Comparison of ENCODE assay signal across 4 fruit fly cellular contexts in genomic region chr3L:1746338-1747199, dm6.
A peak's percentile ranks its signal among the peaks of the same experiment; 100 is the strongest.
TF ChIP-seq lines count a peak whose summit lies in the region.

TSS of gene CG13921 (plus strand) at chr3L:1746907.

TF ChIP-seq in whole organism, adult, 20 proteins besides CTCF, POLR2A, EP300 and RAD21 (continued from another document):
- peak; percentile 69 for TF ChIP-seq toe (GFP tag; optimal IDR thresholded peaks at IDR 0.05; lab: Kevin White, UChicago)
- peak; percentile 67 for TF ChIP-seq CG33017 (tag; optimal IDR thresholded peaks at IDR 0.05; lab: Kevin White, UChicago)

TF ChIP-seq in whole organism, embryonic, 481 proteins besides CTCF, POLR2A, EP300 and RAD21 (continued from another document and continues in another):
- TF ChIP-seq da (GFP tag; optimal IDR thresholded peaks at IDR 0.05; lab: Kevin White, UChicago) (peak; percentile 97), luna (GFP tag; optimal IDR thresholded peaks at IDR 0.05; lab: Kevin White, UChicago) (peak; percentile 98), CG10543 (GFP tag; optimal IDR thresholded peaks at IDR 0.05; lab: Kevin White, UChicago) (peak; percentile 91), schlank (tag; optimal IDR thresholded peaks at IDR 0.05; lab: Kevin White, UChicago) (peak; percentile 95), chn (GFP tag; optimal IDR thresholded peaks at IDR 0.05; lab: Kevin White, UChicago) (peak; percentile 100), Ada2b (GFP tag; IDR thresholded peaks at IDR 0.05; lab: Robert Waterston, UW) (peak; percentile 99), CG17802 (tag; optimal IDR thresholded peaks at IDR 0.05; lab: Kevin White, UChicago) (peak; percentile 93), CG30020 (tag; optimal IDR thresholded peaks at IDR 0.05; lab: Kevin White, UChicago) (peak; percentile 87), CG12299 (tag; optimal IDR thresholded peaks at IDR 0.05; lab: Kevin White, UChicago) (peak; percentile 96), exex (tag; optimal IDR thresholded peaks at IDR 0.05; lab: Kevin White, UChicago) (peak; percentile 82), Drgx (GFP tag; IDR thresholded peaks at IDR 0.05; lab: Robert Waterston, UW) (peak; percentile 100), grau (tag; optimal IDR thresholded peaks at IDR 0.05; lab: Kevin White, UChicago) (peak; percentile 97), CG11723 (GFP tag; optimal IDR thresholded peaks at IDR 0.05; lab: Kevin White, UChicago) (peak; percentile 96), Elba2 (GFP tag; optimal IDR thresholded peaks at IDR 0.05; lab: Kevin White, UChicago) (peak; percentile 99), ind (GFP tag; optimal IDR thresholded peaks at IDR 0.05; lab: Kevin White, UChicago) (peak; percentile 99), slou (GFP tag; optimal IDR thresholded peaks at IDR 0.05; lab: Kevin White, UChicago) (peak; percentile 98), sens (GFP tag; lab: Kevin White, UChicago) (peak; percentile 100), HHEX (GFP tag; optimal IDR thresholded peaks at IDR 0.05; lab: Kevin White, UChicago) (peak; percentile 99), CG11398 (GFP tag; optimal IDR thresholded peaks at IDR 0.05; lab: Kevin White, UChicago) (peak; percentile 98), Poxn (GFP tag; IDR thresholded peaks at IDR 0.05; lab: Robert Waterston, UW) (peak; percentile 94), kay (GFP tag; optimal IDR thresholded peaks at IDR 0.05; lab: Kevin White, UChicago) (no peak), hbn (GFP tag; IDR thresholded peaks at IDR 0.05; lab: Robert Waterston, UW; ENCODE audit: partially characterized antibody) (no peak), CG9609 (GFP tag; optimal IDR thresholded peaks at IDR 0.05; lab: Kevin White, UChicago) (peak; percentile 99), Sox102F (GFP tag; optimal IDR thresholded peaks at IDR 0.05; lab: Kevin White, UChicago) (peak; percentile 98), CG7963 (GFP tag; IDR thresholded peaks at IDR 0.05; lab: Robert Waterston, UW; ENCODE audit: partially characterized antibody) (no peak), tx (GFP tag; optimal IDR thresholded peaks at IDR 0.05; lab: Kevin White, UChicago) (peak; percentile 98), Atf3 (GFP tag; optimal IDR thresholded peaks at IDR 0.05; lab: Kevin White, UChicago) (peak; percentile 98), CG3163 (GFP tag; optimal IDR thresholded peaks at IDR 0.05; lab: Kevin White, UChicago) (peak; percentile 93), CG10267 (tag; optimal IDR thresholded peaks at IDR 0.05; lab: Kevin White, UChicago) (peak; percentile 99), CG12071 (GFP tag; optimal IDR thresholded peaks at IDR 0.05; lab: Kevin White, UChicago) (peak; percentile 99), Oaz (GFP tag; IDR thresholded peaks at IDR 0.05; lab: Robert Waterston, UW) (peak; percentile 97), CG13894 (tag; optimal IDR thresholded peaks at IDR 0.05; lab: Kevin White, UChicago) (peak; percentile 92), Max (GFP tag; optimal IDR thresholded peaks at IDR 0.05; lab: Kevin White, UChicago) (peak; percentile 99), pros (GFP tag; optimal IDR thresholded peaks at IDR 0.05; lab: Kevin White, UChicago) (peak; percentile 46), CG6683 (GFP tag; optimal IDR thresholded peaks at IDR 0.05; lab: Kevin White, UChicago) (peak; percentile 94), CG11093 (GFP tag; IDR thresholded peaks at IDR 0.05; lab: Robert Waterston, UW) (peak; percentile 97), CG17829 (tag; optimal IDR thresholded peaks at IDR 0.05; lab: Kevin White, UChicago) (peak; percentile 100), Lhr (GFP tag; optimal IDR thresholded peaks at IDR 0.05; lab: Kevin White, UChicago) (peak; percentile 98), ftz-f1 (GFP tag; optimal IDR thresholded peaks at IDR 0.05; lab: Kevin White, UChicago) (no peak), D19B (GFP tag; optimal IDR thresholded peaks at IDR 0.05; lab: Kevin White, UChicago) (peak; percentile 93), CG9876 (GFP tag; optimal IDR thresholded peaks at IDR 0.05; lab: Kevin White, UChicago) (peak; percentile 97), gsb (GFP tag; IDR thresholded peaks at IDR 0.05; lab: Robert Waterston, UW) (peak; percentile 94), ERR (GFP tag; optimal IDR thresholded peaks at IDR 0.05; lab: Kevin White, UChicago) (peak; percentile 97)

TF ChIP-seq in whole organism, prepupa, 60 proteins besides CTCF, POLR2A, EP300 and RAD21 (continued from another document):
- peak; percentile 98 to 99 for TF ChIP-seq salr (GFP tag; optimal IDR thresholded peaks at IDR 0.05; lab: Kevin White, UChicago)
- peak; percentile 100 for TF ChIP-seq Gug (GFP tag; IDR thresholded peaks at IDR 0.05; lab: Robert Waterston, UW)
- peak; percentile 99 for TF ChIP-seq achi (GFP tag; optimal IDR thresholded peaks at IDR 0.05; lab: Kevin White, UChicago)
- TF ChIP-seq CG11902 (GFP tag; optimal IDR thresholded peaks at IDR 0.05; lab: Kevin White, UChicago) = peak; percentile 99
- peak; percentile 97 for TF ChIP-seq Blimp-1 (GFP tag; optimal IDR thresholded peaks at IDR 0.05; lab: Kevin White, UChicago)
- peak; percentile 99 for TF ChIP-seq CG34406 (GFP tag; optimal IDR thresholded peaks at IDR 0.05; lab: Kevin White, UChicago)
- peak; percentile 99 for TF ChIP-seq CG9139 (GFP tag; optimal IDR thresholded peaks at IDR 0.05; lab: Kevin White, UChicago)
- peak; percentile 100 for TF ChIP-seq esn (GFP tag; optimal IDR thresholded peaks at IDR 0.05; lab: Kevin White, UChicago)
- peak; percentile 100 for TF ChIP-seq topi (GFP tag; optimal IDR thresholded peaks at IDR 0.05; lab: Kevin White, UChicago)
- TF ChIP-seq vri (GFP tag; optimal IDR thresholded peaks at IDR 0.05; lab: Kevin White, UChicago) = peak; percentile 99
- peak; percentile 99 for TF ChIP-seq net (GFP tag; optimal IDR thresholded peaks at IDR 0.05; lab: Kevin White, UChicago)
- TF ChIP-seq Eip78C (GFP tag; lab: Kevin White, UChicago) = peak; percentile 100
- peak; percentile 99 for TF ChIP-seq dac (GFP tag; optimal IDR thresholded peaks at IDR 0.05; lab: Kevin White, UChicago)
- TF ChIP-seq CG3919 (GFP tag; optimal IDR thresholded peaks at IDR 0.05; lab: Kevin White, UChicago) = peak; percentile 100
- TF ChIP-seq ss (GFP tag; optimal IDR thresholded peaks at IDR 0.05; lab: Kevin White, UChicago) = peak; percentile 99
- TF ChIP-seq CG8119 (GFP tag; IDR thresholded peaks at IDR 0.05; lab: Robert Waterston, UW) = peak; percentile 100
- TF ChIP-seq Sox15 (GFP tag; optimal IDR thresholded peaks at IDR 0.05; lab: Kevin White, UChicago) = peak; percentile 99
- TF ChIP-seq CG10669 (GFP tag; optimal IDR thresholded peaks at IDR 0.05; lab: Kevin White, UChicago) = peak; percentile 100
- peak; percentile 100 for TF ChIP-seq Eip75B (GFP tag; optimal IDR thresholded peaks at IDR 0.05; lab: Kevin White, UChicago)
- peak; percentile 100 for TF ChIP-seq acj6 (GFP tag; optimal IDR thresholded peaks at IDR 0.05; lab: Kevin White, UChicago)
- peak; percentile 100 for TF ChIP-seq cyc (GFP tag; optimal IDR thresholded peaks at IDR 0.05; lab: Kevin White, UChicago)
- TF ChIP-seq Met (GFP tag; optimal IDR thresholded peaks at IDR 0.05; lab: Kevin White, UChicago) = peak; percentile 99
- peak; percentile 90 for TF ChIP-seq Hr38 (GFP tag; optimal IDR thresholded peaks at IDR 0.05; lab: Kevin White, UChicago)
- peak; percentile 100 for TF ChIP-seq CG1621 (tag; optimal IDR thresholded peaks at IDR 0.05; lab: Kevin White, UChicago)
- peak; percentile 100 for TF ChIP-seq CG7368 (GFP tag; optimal IDR thresholded peaks at IDR 0.05; lab: Kevin White, UChicago)
- peak; percentile 99 for TF ChIP-seq Ets21C (GFP tag; optimal IDR thresholded peaks at IDR 0.05; lab: Kevin White, UChicago)
- peak; percentile 100 for TF ChIP-seq lz (GFP tag; optimal IDR thresholded peaks at IDR 0.05; lab: Kevin White, UChicago)
- TF ChIP-seq Sox102F (GFP tag; optimal IDR thresholded peaks at IDR 0.05; lab: Kevin White, UChicago) = peak; percentile 99
- TF ChIP-seq CG6792 (GFP tag; optimal IDR thresholded peaks at IDR 0.05; lab: Kevin White, UChicago) = peak; percentile 100
- TF ChIP-seq fd85E (GFP tag; optimal IDR thresholded peaks at IDR 0.05; lab: Kevin White, UChicago) = peak; percentile 98
- peak; percentile 99 for TF ChIP-seq Lpt (GFP tag; optimal IDR thresholded peaks at IDR 0.05; lab: Kevin White, UChicago)
- peak; percentile 99 for TF ChIP-seq CG8319 (GFP tag; optimal IDR thresholded peaks at IDR 0.05; lab: Kevin White, UChicago)
- peak; percentile 99 for TF ChIP-seq Eip93F (GFP tag; optimal IDR thresholded peaks at IDR 0.05; lab: Kevin White, UChicago)
- peak; percentile 99 for TF ChIP-seq CG4318 (GFP tag; optimal IDR thresholded peaks at IDR 0.05; lab: Kevin White, UChicago)
- TF ChIP-seq CG6808 (GFP tag; optimal IDR thresholded peaks at IDR 0.05; lab: Kevin White, UChicago) = peak; percentile 99
- peak; percentile 100 for TF ChIP-seq svp (GFP tag; lab: Kevin White, UChicago)
- TF ChIP-seq fd59A (GFP tag; optimal IDR thresholded peaks at IDR 0.05; lab: Kevin White, UChicago) = peak; percentile 100
- peak; percentile 99 for TF ChIP-seq Smox (GFP tag; optimal IDR thresholded peaks at IDR 0.05; lab: Kevin White, UChicago)
- peak; percentile 100 for TF ChIP-seq CG10631 (GFP tag; optimal IDR thresholded peaks at IDR 0.05; lab: Kevin White, UChicago)
- TF ChIP-seq dsx (GFP tag; optimal IDR thresholded peaks at IDR 0.05; lab: Kevin White, UChicago; ENCODE audit: poor library complexity, severe bottlenecking) = peak; percentile 99
- peak; percentile 100 for TF ChIP-seq eg (GFP tag; IDR thresholded peaks at IDR 0.05; lab: Robert Waterston, UW)
TF ChIP-seq in whole organism, prepupa: peak in this region for 60.

TF ChIP-seq in whole organism, wandering third instar larva, 38 proteins besides CTCF, POLR2A, EP300 and RAD21 (continued from another document):
- TF ChIP-seq lola (GFP tag; optimal IDR thresholded peaks at IDR 0.05; lab: Kevin White, UChicago) (no peak), br (GFP tag; optimal IDR thresholded peaks at IDR 0.05; lab: Kevin White, UChicago) (peak; percentile 99), sv (GFP tag; optimal IDR thresholded peaks at IDR 0.05; lab: Kevin White, UChicago) (peak; percentile 99), CG32264 (GFP tag; optimal IDR thresholded peaks at IDR 0.05; lab: Kevin White, UChicago) (peak; percentile 99), HLH106 (tag; optimal IDR thresholded peaks at IDR 0.05; lab: Kevin White, UChicago) (peak; percentile 100), woc (GFP tag; optimal IDR thresholded peaks at IDR 0.05; lab: Kevin White, UChicago) (peak; percentile 98), dsf (GFP tag; optimal IDR thresholded peaks at IDR 0.05; lab: Kevin White, UChicago; ENCODE audit: borderline replicate concordance) (peak; percentile 94), Sp1 (GFP tag; optimal IDR thresholded peaks at IDR 0.05; lab: Kevin White, UChicago) (peak; percentile 99), Jra (GFP tag; optimal IDR thresholded peaks at IDR 0.05; lab: Kevin White, UChicago) (peak; percentile 98), Hr78 (GFP tag; optimal IDR thresholded peaks at IDR 0.05; lab: Kevin White, UChicago) (no peak), Myc (optimal IDR thresholded peaks at IDR 0.05; lab: Kevin White, UChicago) (no peak), dmrt93B (GFP tag; optimal IDR thresholded peaks at IDR 0.05; lab: Kevin White, UChicago) (peak; percentile 99), psq (GFP tag; optimal IDR thresholded peaks at IDR 0.05; lab: Kevin White, UChicago) (peak; percentile 97), Dfd (GFP tag; optimal IDR thresholded peaks at IDR 0.05; lab: Kevin White, UChicago) (no peak), Hr83 (GFP tag; optimal IDR thresholded peaks at IDR 0.05; lab: Kevin White, UChicago; ENCODE audit: poor library complexity, severe bottlenecking) (peak; percentile 95), foxo (GFP tag; optimal IDR thresholded peaks at IDR 0.05; lab: Kevin White, UChicago) (peak; percentile 96 to 100)
